Fruit fly (Drosophila melanogaster) whole organism, embryonic: ENCODE measurements around the gene alphaTub67C.

Source experiments
- Asciz ChIP-seq: fragments of 200-800 bp; sonication (Bioruptor generic); optimal IDR thresholded peaks from 2 replicates; lab custom pipeline; 2017; ENCODE audit warnings: missing biosample characterization, mild to moderate bottlenecking, missing genetic modification characterization, missing genetic modification reagents
- Atf3 ChIP-seq: fragments of 200-800 bp; sonication (Bioruptor generic); optimal IDR thresholded peaks from 3 replicates; lab custom pipeline; 2016; ENCODE audit warnings: missing biosample characterization, missing genetic modification characterization
- CG10654 ChIP-seq: fragments of 200-800 bp; sonication (Bioruptor generic); optimal IDR thresholded peaks from 2 replicates; lab custom pipeline; 2016; ENCODE audit warnings: missing biosample characterization, missing genetic modification characterization
- CG12071 ChIP-seq: fragments of 200-800 bp; sonication (Bioruptor generic); optimal IDR thresholded peaks from 3 replicates; lab custom pipeline; 2018; ENCODE audit warnings: missing biosample characterization, mild to moderate bottlenecking, missing genetic modification characterization
- CG12744 ChIP-seq: fragments of 200-800 bp; sonication (Bioruptor generic); optimal IDR thresholded peaks from 2 replicates; lab custom pipeline; 2016; ENCODE audit warnings: missing biosample characterization, missing genetic modification characterization
- CG13775 ChIP-seq: fragments of 200-800 bp; sonication (Bioruptor generic); optimal IDR thresholded peaks from 3 replicates; lab custom pipeline; 2017; ENCODE audit warnings: missing biosample characterization, mild to moderate bottlenecking, missing genetic modification characterization
- CG15011 ChIP-seq: fragments of 200-800 bp; sonication (Bioruptor generic); optimal IDR thresholded peaks from 3 replicates; lab custom pipeline; 2018; ENCODE audit warnings: missing biosample characterization, mild to moderate bottlenecking, missing genetic modification characterization
- CG1529 ChIP-seq: fragments of 200-800 bp; sonication (Bioruptor generic); optimal IDR thresholded peaks from 3 replicates; lab custom pipeline; 2018; ENCODE audit warnings: missing biosample characterization, missing genetic modification characterization
- CG15696 ChIP-seq: fragments of 200-800 bp; sonication (Bioruptor generic); optimal IDR thresholded peaks from 2 replicates; lab custom pipeline; 2019; ENCODE audit warnings: missing biosample characterization, mild to moderate bottlenecking, missing genetic modification characterization, moderate library complexity
- CG16863 ChIP-seq: fragments of 200-800 bp; sonication (Bioruptor generic); optimal IDR thresholded peaks from 3 replicates; lab custom pipeline; 2016; ENCODE audit warnings: missing biosample characterization, missing genetic modification characterization
- CG17359 ChIP-seq: fragments of 200-800 bp; sonication (Bioruptor generic); optimal IDR thresholded peaks from 3 replicates; lab custom pipeline; 2018; ENCODE audit warnings: missing biosample characterization, mild to moderate bottlenecking, missing genetic modification characterization, moderate library complexity
- CG2120 ChIP-seq: fragments of 200-800 bp; sonication (Bioruptor generic); optimal IDR thresholded peaks from 3 replicates; lab custom pipeline; 2016; ENCODE audit warnings: missing biosample characterization, missing genetic modification characterization
- CG4360 ChIP-seq: fragments of 200-800 bp; sonication (Bioruptor generic); IDR thresholded peaks from 2 replicates; pipeline ENCODE4 v1.3.6; 2022; ENCODE audit warnings: missing biosample characterization, missing genetic modification characterization
- CG4707 ChIP-seq: fragments of 200-800 bp; sonication (Bioruptor generic); optimal IDR thresholded peaks from 2 replicates; lab custom pipeline; 2018; ENCODE audit warnings: missing biosample characterization, mild to moderate bottlenecking, missing genetic modification characterization, moderate library complexity
- CG4820 ChIP-seq: fragments of 200-800 bp; sonication (Bioruptor generic); optimal IDR thresholded peaks from 3 replicates; lab custom pipeline; 2016; ENCODE audit warnings: missing biosample characterization, missing genetic modification characterization
- CG7839 ChIP-seq: fragments of 200-800 bp; sonication (Bioruptor generic); optimal IDR thresholded peaks from 3 replicates; lab custom pipeline; 2018; ENCODE audit warnings: missing biosample characterization, mild to moderate bottlenecking, missing genetic modification characterization, moderate library complexity
- CG7963 ChIP-seq: fragments of 200-800 bp; sonication (Bioruptor generic); IDR thresholded peaks from 3 replicates; pipeline ENCODE4 v1.3.6; 2022; ENCODE audit warnings: missing biosample characterization, missing genetic modification characterization; ENCODE audit not compliant: partially characterized antibody
- D19B ChIP-seq: fragments of 200-800 bp; sonication (Bioruptor generic); optimal IDR thresholded peaks from 2 replicates; lab custom pipeline; 2017; ENCODE audit warnings: missing biosample characterization, mild to moderate bottlenecking, missing genetic modification characterization
- Deaf1 ChIP-seq: fragments of 200-800 bp; optimal IDR thresholded peaks from 3 replicates; lab custom pipeline; 2019; ENCODE audit warnings: missing biosample characterization, mild to moderate bottlenecking, missing genetic modification characterization, moderate library complexity
- Dip2 ChIP-seq: fragments of 200-800 bp; sonication (Bioruptor generic); IDR thresholded peaks from 2 replicates; pipeline ENCODE4 v1.3.6; 2022; ENCODE audit warnings: missing biosample characterization, missing genetic modification characterization
- Dip3 ChIP-seq: fragments of 200-800 bp; sonication (Bioruptor generic); optimal IDR thresholded peaks from 3 replicates; lab custom pipeline; 2016; ENCODE audit warnings: missing biosample characterization, missing genetic modification characterization
- Doc3 ChIP-seq: fragments of 200-800 bp; sonication (Bioruptor generic); IDR thresholded peaks from 3 replicates; pipeline ENCODE4 v1.3.6; 2022; ENCODE audit warnings: missing biosample characterization, missing genetic modification characterization; ENCODE audit not compliant: partially characterized antibody
- Dp ChIP-seq: fragments of 200-800 bp; sonication (Bioruptor generic); optimal IDR thresholded peaks from 2 replicates; lab custom pipeline; 2018; ENCODE audit warnings: missing biosample characterization, mild to moderate bottlenecking, missing genetic modification characterization, moderate library complexity
- Eip74EF ChIP-seq, 2 experiments: fragments of 200-800 bp in 1 of 2; fragments of >200 bp in 1 of 2; sonication (Bioruptor generic) in 1 of 2; optimal IDR thresholded peaks; 2 replicates each; lab custom pipeline; 2017 to 2019; ENCODE audit warnings: missing biosample characterization in 2 of 2, missing genetic modification characterization in 2 of 2, mild to moderate bottlenecking in 1 of 2, moderate library complexity in 1 of 2
- HLH4C ChIP-seq: fragments of 200-800 bp; sonication (Bioruptor generic); IDR thresholded peaks from 3 replicates; pipeline ENCODE4 v1.3.6; 2022; ENCODE audit warnings: missing biosample characterization, missing genetic modification characterization; ENCODE audit not compliant: partially characterized antibody
- HmgZ ChIP-seq: fragments of 200-800 bp; sonication (Bioruptor generic); optimal IDR thresholded peaks from 2 replicates; lab custom pipeline; 2018; ENCODE audit warnings: missing biosample characterization, mild to moderate bottlenecking, missing genetic modification characterization
- MTF-1 ChIP-seq: fragments of 200-800 bp; sonication (Bioruptor generic); optimal IDR thresholded peaks from 2 replicates; lab custom pipeline; 2018; ENCODE audit warnings: missing biosample characterization, mild to moderate bottlenecking, missing genetic modification characterization, borderline replicate concordance
- NK7.1 ChIP-seq: fragments of 200-800 bp; sonication (Bioruptor generic); optimal IDR thresholded peaks from 3 replicates; lab custom pipeline; 2016; ENCODE audit warnings: missing biosample characterization, missing genetic modification characterization
- Nf-YC ChIP-seq: fragments of 200-800 bp; optimal IDR thresholded peaks from 3 replicates; lab custom pipeline; 2019; ENCODE audit warnings: missing biosample characterization, mild to moderate bottlenecking, missing genetic modification characterization, moderate library complexity
- NfI ChIP-seq: fragments of 200-800 bp; sonication (Bioruptor generic); optimal IDR thresholded peaks from 3 replicates; lab custom pipeline; 2018; ENCODE audit warnings: missing biosample characterization, mild to moderate bottlenecking, missing genetic modification characterization, moderate library complexity
- Oli ChIP-seq: fragments of 200-800 bp; sonication (Bioruptor generic); optimal IDR thresholded peaks from 2 replicates; lab custom pipeline; 2018; ENCODE audit warnings: missing biosample characterization, mild to moderate bottlenecking, missing genetic modification characterization, moderate library complexity
- Sox100B ChIP-seq: fragments of 200-800 bp; sonication (Bioruptor generic); optimal IDR thresholded peaks from 3 replicates; lab custom pipeline; 2018; ENCODE audit warnings: missing biosample characterization, mild to moderate bottlenecking, missing genetic modification characterization
- Tbp ChIP-seq: fragments of >200 bp; optimal IDR thresholded peaks from 2 replicates; lab custom pipeline; 2018; ENCODE audit warnings: missing biosample characterization, missing genetic modification characterization
- Vsx1 ChIP-seq: fragments of 200-800 bp; sonication (Bioruptor generic); optimal IDR thresholded peaks from 2 replicates; lab custom pipeline; 2017; ENCODE audit warnings: missing biosample characterization, mild to moderate bottlenecking, missing genetic modification characterization, missing genetic modification reagents
- crol ChIP-seq: fragments of 200-800 bp; sonication (Bioruptor generic); IDR thresholded peaks from 2 replicates; pipeline ENCODE4 v1.3.6; 2022; ENCODE audit warnings: missing biosample characterization, missing genetic modification characterization
- cwo ChIP-seq: fragments of 200-800 bp; sonication (Bioruptor generic); optimal IDR thresholded peaks from 3 replicates; lab custom pipeline; 2017; ENCODE audit warnings: missing biosample characterization, missing genetic modification characterization, mild to moderate bottlenecking, moderate library complexity, missing genetic modification reagents
- dati ChIP-seq: fragments of 200-800 bp; sonication (Bioruptor generic); IDR thresholded peaks from 2 replicates; pipeline ENCODE4 v1.3.6; 2022; ENCODE audit warnings: missing biosample characterization, missing genetic modification characterization
- ewg ChIP-seq: fragments of 200-800 bp; sonication (Bioruptor generic); optimal IDR thresholded peaks from 3 replicates; lab custom pipeline; 2017; ENCODE audit warnings: mild to moderate bottlenecking, missing biosample characterization, missing genetic modification reagents, missing genetic modification characterization
- eyg ChIP-seq: fragments of 200-800 bp; sonication (Bioruptor generic); optimal IDR thresholded peaks from 3 replicates; lab custom pipeline; 2016; ENCODE audit warnings: missing biosample characterization, missing genetic modification characterization
- fd64A ChIP-seq: fragments of 200-800 bp; sonication (Bioruptor generic); optimal IDR thresholded peaks from 3 replicates; lab custom pipeline; 2018; ENCODE audit warnings: missing biosample characterization, mild to moderate bottlenecking, missing genetic modification characterization
- fru ChIP-seq: fragments of >200 bp; optimal IDR thresholded peaks from 2 replicates; lab custom pipeline; 2017
- h ChIP-seq: fragments of >200 bp; optimal IDR thresholded peaks from 2 replicates; lab custom pipeline; 2017
- klu ChIP-seq: fragments of 200-800 bp; sonication (Bioruptor generic); IDR thresholded peaks from 2 replicates; pipeline ENCODE4 v1.3.6; 2022; ENCODE audit warnings: missing biosample characterization, missing genetic modification characterization
- nau ChIP-seq: fragments of 200-800 bp; sonication (Bioruptor generic); optimal IDR thresholded peaks from 3 replicates; lab custom pipeline; 2017; ENCODE audit warnings: missing biosample characterization, mild to moderate bottlenecking, missing genetic modification characterization, missing genetic modification reagents
- pb ChIP-seq: fragments of 200-800 bp; sonication (Bioruptor generic); optimal IDR thresholded peaks from 3 replicates; lab custom pipeline; 2016; ENCODE audit warnings: missing biosample characterization, missing genetic modification characterization
- prd ChIP-seq, 3 experiments: fragments of >200 bp in 2 of 3; fragments of 200-800 bp in 1 of 3; sonication (Bioruptor generic) in 1 of 3; optimal IDR thresholded peaks in 2 of 3; IDR thresholded peaks in 1 of 3; 2 replicates in 2 of 3; 3 replicates in 1 of 3; pipeline versions ENCODE4 v1.3.6 to Lab custom; 2017 to 2022; ENCODE audit warnings: missing biosample characterization in 1 of 3, missing genetic modification characterization in 1 of 3
- sd ChIP-seq: fragments of 200-800 bp; sonication (Bioruptor generic); optimal IDR thresholded peaks from 3 replicates; lab custom pipeline; 2018; ENCODE audit warnings: missing biosample characterization, mild to moderate bottlenecking, missing genetic modification characterization, moderate library complexity
- so ChIP-seq: fragments of 200-800 bp; sonication (Bioruptor generic); IDR thresholded peaks from 3 replicates; pipeline ENCODE4 v1.3.6; 2022; ENCODE audit warnings: missing biosample characterization, missing genetic modification characterization
- tll ChIP-seq, 2 experiments: fragments of 200-800 bp in 1 of 2; fragments of >200 bp in 1 of 2; sonication (Bioruptor generic) in 1 of 2; optimal IDR thresholded peaks; 2 replicates each; lab custom pipeline; 2017 to 2019; ENCODE audit warnings: missing biosample characterization in 2 of 2, missing genetic modification characterization in 2 of 2, mild to moderate bottlenecking in 1 of 2, moderate library complexity in 1 of 2
- zf30C ChIP-seq: fragments of 200-800 bp; sonication (Bioruptor generic); optimal IDR thresholded peaks from 3 replicates; lab custom pipeline; 2018; ENCODE audit warnings: missing biosample characterization, mild to moderate bottlenecking, missing genetic modification characterization

alphaTub67C gene

dm6 chr3L:9723108-9723507, 42.0 kb downstream of the alphaTub67C start, which contains the start of the genes nbs and defl (continued):
- TF ChIP-seq dati (GFP tag; lab: Robert Waterston, UW) (no peak), CG7963 (GFP tag; lab: Robert Waterston, UW) (no peak), Dip3 (peak; percentile 60), cwo (GFP tag; lab: Kevin White, UChicago) (no peak), NK7.1 (no peak), prd (optimal IDR thresholded peaks at IDR 0.05; lab: Kevin White, UChicago) (no peak), prd (GFP tag; IDR thresholded peaks at IDR 0.05; lab: Robert Waterston, UW) (peak; percentile 84), CG12744 (peak; percentile 34), CG4707 (GFP tag; lab: Kevin White, UChicago) (no peak), sd (tag; lab: Kevin White, UChicago) (no peak), fru (lab: Kevin White, UChicago) (no peak), h (no peak), so (GFP tag; lab: Robert Waterston, UW) (no peak; the same call in 2 of the 3 replicates), klu (peak; percentile 48; the same call in 1 of the 2 replicates), Dp (GFP tag; lab: Kevin White, UChicago) (peak; percentile 33), Doc3 (GFP tag; lab: Robert Waterston, UW) (no peak; the same call in 2 of the 3 replicates), Atf3 (GFP tag; lab: Kevin White, UChicago) (peak; percentile 37), CG15696 (tag; lab: Kevin White, UChicago) (peak; percentile 66), ewg (GFP tag; lab: Kevin White, UChicago) (no peak), Eip74EF (GFP tag; optimal IDR thresholded peaks at IDR 0.05; lab: Kevin White, UChicago) (no peak), Dip2 (no peak), CG10654 (GFP tag; lab: Kevin White, UChicago) (peak; percentile 50), Asciz (GFP tag; lab: Kevin White, UChicago) (no peak), Sox100B (GFP tag; lab: Kevin White, UChicago) (no peak), CG4360 (no peak), zf30C (GFP tag; lab: Kevin White, UChicago) (peak; percentile 97), fd64A (GFP tag; lab: Kevin White, UChicago) (no peak), CG12071 (GFP tag; lab: Kevin White, UChicago) (no peak), CG17359 (tag; lab: Kevin White, UChicago) (peak; percentile 49), NfI (GFP tag; lab: Kevin White, UChicago) (peak; percentile 41), HLH4C (no peak), nau (GFP tag; lab: Kevin White, UChicago) (no peak), CG13775 (GFP tag; lab: Kevin White, UChicago) (peak; percentile 39), Vsx1 (GFP tag; lab: Kevin White, UChicago) (no peak), crol (GFP tag; lab: Robert Waterston, UW) (no peak), CG15011 (GFP tag; lab: Kevin White, UChicago) (no peak), CG2120 (GFP tag; lab: Kevin White, UChicago) (peak; percentile 85), CG1529 (GFP tag; lab: Kevin White, UChicago) (no peak), Tbp (GFP tag; lab: Kevin White, UChicago) (no peak), tll (GFP tag; optimal IDR thresholded peaks at IDR 0.05; lab: Kevin White, UChicago) (no peak), CG16863 (peak; percentile 49), eyg (GFP tag; lab: Kevin White, UChicago) (no peak), pb (no peak), Nf-YC (peak; percentile 82), HmgZ (tag; lab: Kevin White, UChicago) (peak; percentile 58), D19B (GFP tag; lab: Kevin White, UChicago) (no peak), Oli (tag; lab: Kevin White, UChicago) (peak; percentile 44), Deaf1 (tag; lab: Kevin White, UChicago) (no peak), CG4820 (peak; percentile 55), MTF-1 (GFP tag; lab: Kevin White, UChicago) (no peak), CG7839 (tag; lab: Kevin White, UChicago) (no peak)
